Fruit fly (Drosophila melanogaster) whole organism, embryonic: Measurements from ENCODE around the gene CG45487.

Source experiments
- CG14050 ChIP-seq: fragments of 200-800 bp; sonication (Bioruptor generic); IDR thresholded peaks from 3 replicates; pipeline ENCODE4 v1.3.6; 2022; ENCODE audit warnings: missing biosample characterization, missing genetic modification characterization
- Sry-δ ChIP-seq: fragments of 200-800 bp; sonication (Bioruptor generic); optimal IDR thresholded peaks from 2 replicates; lab custom pipeline; 2016; ENCODE audit warnings: missing biosample characterization, missing genetic modification characterization
- rib ChIP-seq: fragments of 200-800 bp; sonication (Bioruptor generic); IDR thresholded peaks from 2 replicates; pipeline ENCODE4 v1.3.6; 2022; ENCODE audit warnings: missing biosample characterization, missing genetic modification characterization

- TF ChIP-seq CG14050 (GFP tag; lab: Robert Waterston, UW) (no peak), Sry-δ (GFP tag; lab: Kevin White, UChicago) (no peak), rib (no peak)
Observed at dm6 chrX:19959353-19959969, 44.4 kb upstream of the CG45487 start, which contains the start of gene CG12655.
